Fruit fly (Drosophila melanogaster) whole organism, pupa: ENCODE data around the gene how.

Source experiments
- CG10348 ChIP-seq: fragments of 200-800 bp; sonication (Bioruptor generic); IDR thresholded peaks from 2 replicates; pipeline ENCODE4 v1.3.6; 2022; ENCODE audit warnings: missing biosample characterization, missing genetic modification characterization
- CG12605 ChIP-seq: fragments of 200-800 bp; sonication (Bioruptor generic); IDR thresholded peaks from 2 replicates; pipeline ENCODE4 v1.3.6; 2022; ENCODE audit warnings: missing biosample characterization, missing genetic modification characterization
- CG13204 ChIP-seq: fragments of 200-800 bp; sonication (Bioruptor generic); optimal IDR thresholded peaks from 2 replicates; lab custom pipeline; 2018; ENCODE audit warnings: missing biosample characterization, mild to moderate bottlenecking, missing genetic modification characterization, moderate library complexity
- CG14655 ChIP-seq: fragments of 200-800 bp; sonication (Bioruptor generic); optimal IDR thresholded peaks from 3 replicates; lab custom pipeline; 2017; ENCODE audit warnings: mild to moderate bottlenecking, missing biosample characterization, missing genetic modification reagents, missing genetic modification characterization
- CG15710 ChIP-seq: fragments of 200-800 bp; sonication (Bioruptor generic); optimal IDR thresholded peaks from 2 replicates; lab custom pipeline; 2018; ENCODE audit warnings: missing biosample characterization, mild to moderate bottlenecking, missing genetic modification characterization, moderate library complexity
- CG17806 ChIP-seq: fragments of 200-800 bp; sonication (Bioruptor generic); optimal IDR thresholded peaks from 2 replicates; lab custom pipeline; 2018; ENCODE audit warnings: missing biosample characterization, mild to moderate bottlenecking, missing genetic modification characterization, moderate library complexity
- CG32121 ChIP-seq: fragments of 200-800 bp; sonication (Bioruptor generic); IDR thresholded peaks from 2 replicates; pipeline ENCODE4 v1.3.6; 2022; ENCODE audit warnings: missing biosample characterization, missing genetic modification characterization
- CG34367 ChIP-seq: fragments of 200-800 bp; sonication (Bioruptor generic); optimal IDR thresholded peaks from 2 replicates; lab custom pipeline; 2018; ENCODE audit warnings: missing biosample characterization, mild to moderate bottlenecking, missing genetic modification characterization
- CG4496 ChIP-seq: fragments of 200-800 bp; sonication (Bioruptor generic); IDR thresholded peaks from 3 replicates; pipeline ENCODE4 v1.3.6; 2022; ENCODE audit warnings: missing biosample characterization, missing genetic modification characterization
- CG8159 ChIP-seq: fragments of 200-800 bp; sonication (Bioruptor generic); optimal IDR thresholded peaks from 3 replicates; lab custom pipeline; 2018; ENCODE audit warnings: missing biosample characterization, mild to moderate bottlenecking, missing genetic modification characterization, moderate library complexity
- CG8301 ChIP-seq: fragments of 200-800 bp; sonication (Bioruptor generic); optimal IDR thresholded peaks from 2 replicates; lab custom pipeline; 2018; ENCODE audit warnings: missing biosample characterization, mild to moderate bottlenecking, missing genetic modification characterization
- CG9948 ChIP-seq: fragments of 200-800 bp; sonication (Bioruptor generic); optimal IDR thresholded peaks from 2 replicates; lab custom pipeline; 2018; ENCODE audit warnings: missing biosample characterization, mild to moderate bottlenecking, missing genetic modification characterization, moderate library complexity
- D1 ChIP-seq: fragments of 200-800 bp; sonication (Bioruptor generic); optimal IDR thresholded peaks from 2 replicates; lab custom pipeline; 2018; ENCODE audit warnings: missing biosample characterization, mild to moderate bottlenecking, missing genetic modification characterization, moderate library complexity
- EcR ChIP-seq: fragments of 200-800 bp; sonication (Bioruptor generic); optimal IDR thresholded peaks from 3 replicates; lab custom pipeline; 2019; ENCODE audit warnings: missing biosample characterization, missing genetic modification characterization, mild to moderate bottlenecking, moderate library complexity, missing genetic modification reagents
- Ets98B ChIP-seq: fragments of 200-800 bp; sonication (Bioruptor generic); IDR thresholded peaks from 2 replicates; pipeline ENCODE4 v1.3.6; 2022; ENCODE audit warnings: missing biosample characterization, missing genetic modification characterization
- Pif1A ChIP-seq: fragments of 200-800 bp; sonication (Bioruptor generic); optimal IDR thresholded peaks from 3 replicates; lab custom pipeline; 2016; ENCODE audit warnings: missing biosample characterization, missing genetic modification characterization
- Pif1B ChIP-seq: fragments of 200-800 bp; sonication (Bioruptor generic); optimal IDR thresholded peaks from 3 replicates; lab custom pipeline; 2016; ENCODE audit warnings: missing biosample characterization, missing genetic modification characterization
- Snoo ChIP-seq: fragments of 200-800 bp; sonication (Bioruptor generic); optimal IDR thresholded peaks from 3 replicates; lab custom pipeline; 2017; ENCODE audit warnings: missing biosample characterization, mild to moderate bottlenecking, missing genetic modification characterization, inconsistent platforms
- fd96Ca ChIP-seq: fragments of 200-800 bp; sonication (Bioruptor generic); IDR thresholded peaks from 3 replicates; pipeline ENCODE4 v1.3.6; 2022; ENCODE audit warnings: missing biosample characterization, missing genetic modification characterization
- gl ChIP-seq: fragments of 200-800 bp; sonication (Bioruptor generic); optimal IDR thresholded peaks from 2 replicates; lab custom pipeline; 2018; ENCODE audit warnings: missing biosample characterization, mild to moderate bottlenecking, missing genetic modification characterization
- rn ChIP-seq: fragments of 200-800 bp; sonication (Bioruptor generic); IDR thresholded peaks from 2 replicates; pipeline ENCODE4 v1.3.6; 2022; ENCODE audit warnings: missing biosample characterization, missing genetic modification characterization

The how gene

DNA sequence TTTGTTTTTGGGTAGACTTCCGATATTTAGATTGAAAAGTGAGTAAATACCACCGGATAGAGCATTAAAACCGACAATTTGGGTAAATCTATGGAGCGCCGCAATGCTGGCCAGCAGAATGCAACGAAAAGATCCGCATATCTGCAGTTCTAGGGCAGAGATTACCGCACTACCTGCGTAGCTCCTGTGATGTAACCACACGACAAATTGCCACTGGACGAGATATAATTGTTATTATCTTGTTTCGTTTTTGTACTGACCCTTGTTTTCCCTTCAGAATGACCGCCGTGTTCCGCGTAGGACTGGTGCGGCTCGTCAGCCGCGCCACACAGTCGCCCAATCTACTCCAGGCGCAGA is 14.3 kb upstream of the how start:
- no peak for TF ChIP-seq D1 (tag; lab: Kevin White, UChicago)
- no peak for TF ChIP-seq CG15710 (tag; lab: Kevin White, UChicago)
- no peak for TF ChIP-seq EcR (GFP tag; lab: Kevin White, UChicago)
- TF ChIP-seq fd96Ca: no peak
- TF ChIP-seq CG34367: no peak
- no peak for TF ChIP-seq rn (GFP tag; lab: Robert Waterston, UW)
- TF ChIP-seq Ets98B (GFP tag; lab: Robert Waterston, UW): no peak
- TF ChIP-seq CG9948 (tag; lab: Kevin White, UChicago): no peak
- TF ChIP-seq CG4496 (GFP tag; lab: Robert Waterston, UW): no peak
- TF ChIP-seq CG8159 (tag; lab: Kevin White, UChicago): no peak
- TF ChIP-seq gl (tag; lab: Kevin White, UChicago): no peak
- TF ChIP-seq Pif1A (GFP tag; lab: Kevin White, UChicago): no peak
- TF ChIP-seq CG32121 (GFP tag; lab: Robert Waterston, UW): no peak
- no peak for TF ChIP-seq Pif1B (GFP tag; lab: Kevin White, UChicago)
- no peak for TF ChIP-seq CG14655 (GFP tag; lab: Kevin White, UChicago)
- TF ChIP-seq CG13204 (GFP tag; lab: Kevin White, UChicago): no peak
- TF ChIP-seq CG8301: no peak

DNA sequence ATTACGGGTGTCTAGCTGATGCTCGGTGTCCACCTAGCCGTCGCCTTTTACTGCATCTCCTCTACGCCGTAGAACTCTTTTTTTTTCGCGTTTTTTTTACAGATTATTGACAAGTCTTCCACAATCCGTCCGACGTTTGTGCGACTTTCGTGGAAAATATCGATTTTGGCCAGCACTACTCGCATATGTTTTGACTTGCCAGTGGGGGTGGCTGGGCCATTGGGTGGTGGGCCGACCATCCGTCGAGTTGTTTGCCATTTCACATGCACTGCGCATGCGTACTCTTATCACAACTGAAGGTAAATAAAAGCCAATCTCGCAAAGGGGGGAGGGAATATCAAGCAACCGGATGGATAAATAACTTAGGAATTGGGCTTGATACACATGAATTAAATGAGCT is 10.3 kb upstream of the how start, which contains the start of gene CG13409:
Gene CG13409 (minus strand): TSS at position 163 of the 400 bp plus-strand sequence.
- no peak for TF ChIP-seq CG17806
- no peak for TF ChIP-seq gl (tag; lab: Kevin White, UChicago)
- no peak for TF ChIP-seq CG9948 (tag; lab: Kevin White, UChicago)
- TF ChIP-seq CG8301: no peak
- TF ChIP-seq Ets98B (GFP tag; lab: Robert Waterston, UW): no peak
- TF ChIP-seq CG34367: no peak
- TF ChIP-seq CG13204 (GFP tag; lab: Kevin White, UChicago): no peak
- no peak for TF ChIP-seq D1 (tag; lab: Kevin White, UChicago)
- no peak for TF ChIP-seq CG12605
- TF ChIP-seq EcR (GFP tag; lab: Kevin White, UChicago): no peak
- TF ChIP-seq CG14655 (GFP tag; lab: Kevin White, UChicago): no peak
- no peak for TF ChIP-seq rn (GFP tag; lab: Robert Waterston, UW)
- TF ChIP-seq fd96Ca: no peak
- no peak for TF ChIP-seq Snoo (tag; lab: Kevin White, UChicago)
- no peak for TF ChIP-seq CG15710 (tag; lab: Kevin White, UChicago)
- TF ChIP-seq CG32121 (GFP tag; lab: Robert Waterston, UW): no peak
- TF ChIP-seq Pif1A (GFP tag; lab: Kevin White, UChicago): no peak
- TF ChIP-seq CG10348 (GFP tag; lab: Robert Waterston, UW): no peak
- no peak for TF ChIP-seq Pif1B (GFP tag; lab: Kevin White, UChicago)
- no peak for TF ChIP-seq CG8159 (tag; lab: Kevin White, UChicago)

DNA sequence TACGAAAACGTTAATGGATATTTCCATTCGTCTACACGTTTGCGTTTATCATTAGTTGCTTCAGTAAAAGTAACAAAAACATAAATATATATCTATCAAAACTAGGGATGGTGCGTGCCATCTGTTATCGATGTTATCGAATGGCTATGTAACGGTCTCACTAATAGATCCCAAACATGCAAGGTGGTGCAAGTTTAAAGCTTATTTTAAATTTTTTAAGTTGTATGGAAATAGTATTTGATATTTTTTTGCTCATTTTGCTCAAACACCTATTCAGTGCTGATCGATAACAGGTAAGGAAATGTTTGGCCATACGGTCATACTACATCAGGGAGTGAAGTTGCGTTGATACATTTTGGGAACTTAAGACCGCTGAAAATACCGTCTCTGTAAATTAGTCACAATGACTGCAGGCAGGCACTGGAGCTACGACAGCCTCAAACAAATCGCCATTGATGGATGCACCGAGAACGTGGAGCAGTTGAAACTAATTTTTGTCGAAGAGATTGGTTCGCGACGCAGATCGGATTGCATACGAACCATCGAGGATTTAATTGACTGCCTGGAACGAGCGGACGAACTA is 7.7 kb upstream of the how start, which contains the start of the genes CG45099, CG6015, pit and Fadd:
Gene CG45099 (minus strand): TSS at position 127 of the 583 bp plus-strand sequence.
Gene CG6015 (minus strand): TSS at position 127 of the 583 bp plus-strand sequence.
Gene pit (plus strand): TSS at position 139 of the 583 bp plus-strand sequence.
Gene Fadd (plus strand): TSS at position 296 of the 583 bp plus-strand sequence.
- TF ChIP-seq CG13204 (GFP tag; lab: Kevin White, UChicago) (no peak), D1 (tag; lab: Kevin White, UChicago) (no peak), CG9948 (tag; lab: Kevin White, UChicago) (no peak), CG15710 (tag; lab: Kevin White, UChicago) (no peak), gl (tag; lab: Kevin White, UChicago) (no peak), Pif1B (GFP tag; lab: Kevin White, UChicago) (no peak), Pif1A (GFP tag; lab: Kevin White, UChicago) (no peak), CG8301 (no peak), CG14655 (GFP tag; lab: Kevin White, UChicago) (no peak), CG32121 (GFP tag; lab: Robert Waterston, UW) (no peak), fd96Ca (no peak), CG12605 (no peak), CG17806 (no peak), Ets98B (GFP tag; lab: Robert Waterston, UW) (no peak), CG10348 (GFP tag; lab: Robert Waterston, UW) (no peak), rn (GFP tag; lab: Robert Waterston, UW) (no peak)

DNA sequence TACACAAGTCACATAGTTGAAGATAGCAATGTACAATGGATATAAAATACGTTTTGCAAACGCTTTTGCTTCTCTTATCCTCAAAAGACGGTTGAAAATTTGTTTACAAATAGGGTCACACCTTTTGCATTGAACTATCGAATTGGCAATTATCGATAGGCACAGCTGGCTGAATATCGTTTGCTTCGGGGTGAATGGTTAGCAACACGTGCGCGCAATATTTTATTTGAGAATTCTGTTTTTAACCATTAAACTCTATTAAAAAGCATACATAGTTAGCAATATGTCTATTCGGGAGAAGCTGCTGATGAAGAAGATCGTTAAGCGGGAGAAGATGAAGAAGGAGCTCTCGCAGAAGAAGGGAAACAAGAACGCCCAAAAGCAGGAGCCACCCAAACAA is 6.4 kb upstream of the how start:
- TF ChIP-seq fd96Ca (no peak), EcR (GFP tag; lab: Kevin White, UChicago) (peak; percentile 39), Ets98B (GFP tag; lab: Robert Waterston, UW) (no peak)
- TF ChIP-seq, all 21 proteins: peak for 1

DNA sequence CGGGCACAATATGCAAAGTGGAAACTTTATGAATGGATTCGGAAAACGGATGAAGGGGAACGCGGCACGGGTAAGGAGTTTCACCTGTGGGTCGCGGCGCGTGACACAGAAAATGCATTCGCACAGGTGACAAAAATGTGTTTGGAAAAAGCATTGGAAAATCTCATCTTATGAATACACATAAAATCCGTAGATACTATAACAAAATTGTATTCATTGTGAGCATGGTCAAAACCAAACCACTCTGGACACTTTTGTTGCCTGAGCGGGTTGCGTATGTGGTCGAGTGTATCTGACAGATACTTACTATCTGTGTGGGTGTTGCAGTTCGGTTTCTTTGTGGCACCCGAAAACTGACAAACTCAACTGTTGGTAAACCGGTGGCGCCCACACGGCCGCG is 2.5 kb upstream of the how start:
- TF ChIP-seq CG14655 (GFP tag; lab: Kevin White, UChicago) (no peak), Pif1A (GFP tag; lab: Kevin White, UChicago) (no peak), CG4496 (GFP tag; lab: Robert Waterston, UW) (peak; percentile 92), CG32121 (GFP tag; lab: Robert Waterston, UW) (peak; percentile 90), CG8301 (no peak), CG15710 (tag; lab: Kevin White, UChicago) (peak; percentile 49), Ets98B (GFP tag; lab: Robert Waterston, UW) (peak; percentile 90), CG8159 (tag; lab: Kevin White, UChicago) (no peak), EcR (GFP tag; lab: Kevin White, UChicago) (no peak), gl (tag; lab: Kevin White, UChicago) (no peak), D1 (tag; lab: Kevin White, UChicago) (no peak), CG10348 (GFP tag; lab: Robert Waterston, UW) (no peak), CG34367 (no peak), Pif1B (GFP tag; lab: Kevin White, UChicago) (no peak), CG13204 (GFP tag; lab: Kevin White, UChicago) (no peak), CG9948 (tag; lab: Kevin White, UChicago) (peak; percentile 31), CG17806 (peak; percentile 37), fd96Ca (peak; percentile 89), CG12605 (peak; percentile 85), rn (GFP tag; lab: Robert Waterston, UW) (peak; percentile 66), Snoo (tag; lab: Kevin White, UChicago) (peak; percentile 57)
